Fruit fly (Drosophila melanogaster) whole organism, embryonic: ENCODE measurements around the gene Gr28a.

Source experiments
- ATbp ChIP-seq: fragments of 200-800 bp; sonication (Bioruptor generic); optimal IDR thresholded peaks from 2 replicates; lab custom pipeline; 2017; ENCODE audit warnings: missing biosample characterization, mild to moderate bottlenecking, missing genetic modification characterization, missing genetic modification reagents
- CG10209 ChIP-seq: fragments of 200-800 bp; sonication (Bioruptor generic); optimal IDR thresholded peaks from 3 replicates; lab custom pipeline; 2017; ENCODE audit warnings: missing biosample characterization, mild to moderate bottlenecking, missing genetic modification characterization, missing genetic modification reagents
- CG10366 ChIP-seq: fragments of 200-800 bp; sonication (Bioruptor generic); IDR thresholded peaks from 2 replicates; pipeline ENCODE4 v1.3.6; 2022; ENCODE audit warnings: missing biosample characterization, missing genetic modification characterization
- CG10979 ChIP-seq: fragments of 200-800 bp; sonication (Bioruptor generic); optimal IDR thresholded peaks from 2 replicates; lab custom pipeline; 2018; ENCODE audit warnings: missing biosample characterization, mild to moderate bottlenecking, missing genetic modification characterization, moderate library complexity
- CG11085 ChIP-seq: fragments of 200-800 bp; sonication (Bioruptor generic); IDR thresholded peaks from 2 replicates; pipeline ENCODE4 v1.3.6; 2022; ENCODE audit warnings: missing biosample characterization, missing genetic modification characterization
- CG11560 ChIP-seq: fragments of 200-800 bp; sonication (Bioruptor generic); IDR thresholded peaks from 3 replicates; pipeline ENCODE4 v1.3.6; 2022; ENCODE audit warnings: missing biosample characterization, missing genetic modification characterization
- CG12769 ChIP-seq: fragments of 200-800 bp; sonication (Bioruptor generic); optimal IDR thresholded peaks from 2 replicates; lab custom pipeline; 2019; ENCODE audit warnings: missing biosample characterization, mild to moderate bottlenecking, missing genetic modification characterization, moderate library complexity
- CG14014 ChIP-seq: fragments of 200-800 bp; sonication (Bioruptor generic); IDR thresholded peaks from 2 replicates; pipeline ENCODE4 v1.3.6; 2022; ENCODE audit warnings: missing biosample characterization, missing genetic modification characterization
- CG1529 ChIP-seq: fragments of 200-800 bp; sonication (Bioruptor generic); optimal IDR thresholded peaks from 3 replicates; lab custom pipeline; 2018; ENCODE audit warnings: missing biosample characterization, missing genetic modification characterization
- CG15514 ChIP-seq: fragments of 200-800 bp; sonication (Bioruptor generic); optimal IDR thresholded peaks from 3 replicates; lab custom pipeline; 2017; ENCODE audit warnings: missing biosample characterization, missing genetic modification characterization, mild to moderate bottlenecking, moderate library complexity, missing genetic modification reagents
- CG16815 ChIP-seq: fragments of 200-800 bp; sonication (Bioruptor generic); optimal IDR thresholded peaks from 3 replicates; lab custom pipeline; 2017; ENCODE audit warnings: missing biosample characterization, mild to moderate bottlenecking, missing genetic modification characterization
- CG2889 ChIP-seq: fragments of 200-800 bp; sonication (Bioruptor generic); IDR thresholded peaks from 3 replicates; pipeline ENCODE4 v1.3.6; 2022; ENCODE audit warnings: missing biosample characterization, missing genetic modification characterization
- CG4730 ChIP-seq: fragments of 200-800 bp; sonication (Bioruptor generic); IDR thresholded peaks from 2 replicates; pipeline ENCODE4 v1.3.6; 2022; ENCODE audit warnings: missing biosample characterization, missing genetic modification characterization
- CG6272 ChIP-seq: fragments of 200-800 bp; sonication (Bioruptor generic); IDR thresholded peaks from 2 replicates; pipeline ENCODE4 v1.3.6; 2022; ENCODE audit warnings: missing biosample characterization, missing genetic modification characterization
- CG7556 ChIP-seq: fragments of 200-800 bp; sonication (Bioruptor generic); optimal IDR thresholded peaks from 2 replicates; lab custom pipeline; 2017; ENCODE audit warnings: missing biosample characterization, mild to moderate bottlenecking, missing genetic modification characterization
- CG7745 ChIP-seq: fragments of 200-800 bp; sonication (Bioruptor generic); optimal IDR thresholded peaks from 2 replicates; lab custom pipeline; 2018; ENCODE audit warnings: missing biosample characterization, mild to moderate bottlenecking, missing genetic modification characterization, moderate library complexity
- CG9215 ChIP-seq: fragments of 200-800 bp; sonication (Bioruptor generic); IDR thresholded peaks from 2 replicates; pipeline ENCODE4 v1.3.6; 2022; ENCODE audit warnings: missing biosample characterization, missing genetic modification characterization
- Dbx ChIP-seq: fragments of 200-800 bp; sonication (Bioruptor generic); IDR thresholded peaks from 3 replicates; pipeline ENCODE4 v1.3.6; 2022; ENCODE audit warnings: missing biosample characterization, missing genetic modification characterization
- Dll ChIP-seq: fragments of 200-800 bp; sonication (Bioruptor generic); IDR thresholded peaks from 4 replicates; pipeline ENCODE4 v1.3.6; 2022; ENCODE audit warnings: missing biosample characterization, missing genetic modification characterization; ENCODE audit not compliant: partially characterized antibody
- Drgx ChIP-seq: fragments of 200-800 bp; sonication (Bioruptor generic); IDR thresholded peaks from 2 replicates; pipeline ENCODE4 v1.3.6; 2022; ENCODE audit warnings: missing biosample characterization, missing genetic modification characterization
- Fer1 ChIP-seq: fragments of 200-800 bp; sonication (Bioruptor generic); optimal IDR thresholded peaks from 2 replicates; lab custom pipeline; 2017; ENCODE audit warnings: missing biosample characterization, mild to moderate bottlenecking, missing genetic modification characterization
- Fer3 ChIP-seq: fragments of 200-800 bp; sonication (Bioruptor generic); optimal IDR thresholded peaks from 2 replicates; lab custom pipeline; 2018; ENCODE audit warnings: missing biosample characterization, mild to moderate bottlenecking, missing genetic modification characterization, moderate library complexity
- Gug ChIP-seq: fragments of 200-800 bp; sonication (Bioruptor generic); IDR thresholded peaks from 4 replicates; pipeline ENCODE4 v1.3.6; 2022; ENCODE audit warnings: missing biosample characterization, missing genetic modification characterization
- MBD-R2 ChIP-seq: fragments of 200-800 bp; sonication (Bioruptor generic); IDR thresholded peaks from 2 replicates; pipeline ENCODE4 v1.3.6; 2022; ENCODE audit warnings: missing biosample characterization, missing genetic modification characterization
- MTF-1 ChIP-seq: fragments of 200-800 bp; sonication (Bioruptor generic); optimal IDR thresholded peaks from 2 replicates; lab custom pipeline; 2018; ENCODE audit warnings: missing biosample characterization, mild to moderate bottlenecking, missing genetic modification characterization, borderline replicate concordance
- Mrtf ChIP-seq: fragments of 200-800 bp; sonication (Bioruptor generic); IDR thresholded peaks from 3 replicates; pipeline ENCODE4 v1.3.6; 2022; ENCODE audit warnings: missing biosample characterization, missing genetic modification characterization
- Nf-YC ChIP-seq: fragments of 200-800 bp; optimal IDR thresholded peaks from 3 replicates; lab custom pipeline; 2019; ENCODE audit warnings: missing biosample characterization, mild to moderate bottlenecking, missing genetic modification characterization, moderate library complexity
- PHDP ChIP-seq: fragments of 200-800 bp; sonication (Bioruptor generic); optimal IDR thresholded peaks from 3 replicates; lab custom pipeline; 2018; ENCODE audit warnings: missing biosample characterization, mild to moderate bottlenecking, missing genetic modification characterization, moderate library complexity
- Ptx1 ChIP-seq: fragments of 200-800 bp; sonication (Bioruptor generic); IDR thresholded peaks from 2 replicates; pipeline ENCODE4 v1.3.6; 2022; ENCODE audit warnings: missing biosample characterization, missing genetic modification characterization
- Six4 ChIP-seq: fragments of 200-800 bp; sonication (Bioruptor generic); optimal IDR thresholded peaks from 2 replicates; lab custom pipeline; 2016; ENCODE audit warnings: missing biosample characterization, missing genetic modification characterization
- Sox102F ChIP-seq: fragments of 200-800 bp; sonication (Bioruptor generic); optimal IDR thresholded peaks from 2 replicates; lab custom pipeline; 2018; ENCODE audit warnings: missing biosample characterization, mild to moderate bottlenecking, missing genetic modification characterization, moderate library complexity
- Sry-β ChIP-seq: fragments of 200-800 bp; sonication (Bioruptor generic); optimal IDR thresholded peaks from 2 replicates; lab custom pipeline; 2018; ENCODE audit warnings: missing biosample characterization, mild to moderate bottlenecking, missing genetic modification characterization, moderate library complexity
- az2 ChIP-seq: fragments of 200-800 bp; sonication (Bioruptor generic); optimal IDR thresholded peaks from 3 replicates; lab custom pipeline; 2016; ENCODE audit warnings: missing biosample characterization, missing genetic modification characterization
- bsh ChIP-seq, 2 experiments: fragments of 200-800 bp; sonication (Bioruptor generic); optimal IDR thresholded peaks; 2 replicates each; lab custom pipeline; 2017 to 2018; ENCODE audit warnings: mild to moderate bottlenecking in 2 of 2, missing biosample characterization in 2 of 2, missing genetic modification characterization in 2 of 2, moderate library complexity in 1 of 2
- ci ChIP-seq: fragments of 200-800 bp; sonication (Bioruptor generic); IDR thresholded peaks from 3 replicates; pipeline ENCODE4 v1.3.6; 2022; ENCODE audit warnings: missing biosample characterization, missing genetic modification characterization
- croc ChIP-seq: fragments of 200-800 bp; sonication (Bioruptor generic); conservative IDR thresholded peaks from 3 replicates; pipeline ENCODE4 v1.3.6; 2022; ENCODE audit warnings: missing biosample characterization, missing genetic modification characterization
- dmrt11E ChIP-seq: fragments of 200-800 bp; sonication (Bioruptor generic); optimal IDR thresholded peaks from 3 replicates; lab custom pipeline; 2018; ENCODE audit warnings: missing biosample characterization, mild to moderate bottlenecking, missing genetic modification characterization, moderate library complexity
- dpn ChIP-seq, 2 experiments: fragments of 200-800 bp; sonication (Bioruptor generic); optimal IDR thresholded peaks; 3 replicates each; lab custom pipeline; 2016; ENCODE audit warnings: missing biosample characterization in 2 of 2, missing genetic modification characterization in 2 of 2
- esg ChIP-seq: fragments of 200-800 bp; sonication (Bioruptor generic); conservative IDR thresholded peaks from 2 replicates; pipeline ENCODE4 v1.3.6; 2022; ENCODE audit warnings: missing biosample characterization, missing genetic modification characterization
- gsb ChIP-seq: fragments of 200-800 bp; sonication (Bioruptor generic); IDR thresholded peaks from 2 replicates; pipeline ENCODE4 v1.3.6; 2022; ENCODE audit warnings: missing biosample characterization, missing genetic modification characterization
- hkb ChIP-seq, 2 experiments: fragments of 200-800 bp in 1 of 2; fragments of >200 bp in 1 of 2; sonication (Bioruptor generic) in 1 of 2; IDR thresholded peaks in 1 of 2; optimal IDR thresholded peaks in 1 of 2; 2 replicates each; pipeline versions ENCODE4 v1.3.6 to Lab custom; 2017 to 2022; ENCODE audit warnings: missing biosample characterization in 1 of 2, missing genetic modification characterization in 1 of 2
- insv ChIP-seq, 2 experiments: fragments of 200-800 bp; sonication (Bioruptor generic); optimal IDR thresholded peaks; 3 replicates each; lab custom pipeline; 2016 to 2018; ENCODE audit warnings: missing biosample characterization in 2 of 2, missing genetic modification characterization in 2 of 2
- inv ChIP-seq: fragments of 200-800 bp; sonication (Bioruptor generic); IDR thresholded peaks from 2 replicates; pipeline ENCODE4 v1.3.6; 2022; ENCODE audit warnings: missing biosample characterization, missing genetic modification characterization; ENCODE audit not compliant: partially characterized antibody
- lbe ChIP-seq: fragments of 200-800 bp; sonication (Bioruptor generic); optimal IDR thresholded peaks from 2 replicates; lab custom pipeline; 2016; ENCODE audit warnings: missing biosample characterization, mild to moderate bottlenecking, missing genetic modification characterization
- mirr ChIP-seq: fragments of 200-800 bp; sonication (Bioruptor generic); optimal IDR thresholded peaks from 3 replicates; lab custom pipeline; 2018; ENCODE audit warnings: missing biosample characterization, mild to moderate bottlenecking, missing genetic modification characterization
- sob ChIP-seq: fragments of 200-800 bp; sonication (Bioruptor generic); IDR thresholded peaks from 2 replicates; pipeline ENCODE4 v1.3.6; 2022; ENCODE audit warnings: missing biosample characterization, missing genetic modification characterization
- sr ChIP-seq: fragments of 200-800 bp; sonication (Bioruptor generic); IDR thresholded peaks from 3 replicates; pipeline ENCODE4 v1.3.6; 2022; ENCODE audit warnings: missing biosample characterization, missing genetic modification characterization
- stc ChIP-seq: fragments of 200-800 bp; sonication (Bioruptor generic); IDR thresholded peaks from 2 replicates; pipeline ENCODE4 v1.3.6; 2022; ENCODE audit warnings: missing biosample characterization, missing genetic modification characterization
- zen ChIP-seq: fragments of 200-800 bp; sonication (Bioruptor generic); optimal IDR thresholded peaks from 3 replicates; lab custom pipeline; 2018; ENCODE audit warnings: missing biosample characterization, mild to moderate bottlenecking, missing genetic modification characterization, moderate library complexity

The Gr28a gene

dm6 chr2L:7491902-7492301 lies 37.9 kb upstream of the Gr28a start (continued):
- TF ChIP-seq CG2889 (no peak), CG11560 (tag; lab: Robert Waterston, UW) (0 out of 3 replicates have a peak, but pooled peaks have one; percentile 27), CG15514 (GFP tag; lab: Kevin White, UChicago) (peak; percentile 39), Ptx1 (GFP tag; lab: Robert Waterston, UW) (peak; percentile 69), Gug (no peak), dmrt11E (tag; lab: Kevin White, UChicago) (peak; percentile 30), zen (tag; lab: Kevin White, UChicago) (peak; percentile 15), PHDP (tag; lab: Kevin White, UChicago) (peak; percentile 69), dpn (GFP tag; optimal IDR thresholded peaks at IDR 0.05; lab: Kevin White, UChicago) (peak in 1 of 2 experiments; percentile 6), hkb (optimal IDR thresholded peaks at IDR 0.05; lab: Kevin White, UChicago) (no peak), hkb (GFP tag; IDR thresholded peaks at IDR 0.05; lab: Robert Waterston, UW) (peak; percentile 70), croc (peak; percentile 28; the same call in 1 of the 3 replicates), CG1529 (peak; percentile 10), mirr (GFP tag; lab: Kevin White, UChicago) (no peak), Mrtf (GFP tag; lab: Robert Waterston, UW) (peak; percentile 20; the same call in 1 of the 3 replicates), MBD-R2 (GFP tag; lab: Robert Waterston, UW) (0 out of 2 replicates have a peak, but pooled peaks have one; percentile 10), stc (GFP tag; lab: Robert Waterston, UW) (0 out of 2 replicates have a peak, but pooled peaks have one; percentile 57), CG10366 (GFP tag; lab: Robert Waterston, UW) (peak; percentile 61), CG11085 (GFP tag; lab: Robert Waterston, UW) (no peak), CG7556 (GFP tag; lab: Kevin White, UChicago) (peak; percentile 26), CG6272 (GFP tag; lab: Robert Waterston, UW) (peak; percentile 24; the same call in 1 of the 2 replicates), CG9215 (no peak), CG10209 (peak; percentile 34), CG7745 (tag; lab: Kevin White, UChicago) (no peak), Fer3 (peak; percentile 65), CG10979 (tag; lab: Kevin White, UChicago) (peak; percentile 53), Six4 (GFP tag; lab: Kevin White, UChicago) (peak; percentile 42), bsh (GFP tag; optimal IDR thresholded peaks at IDR 0.05; lab: Kevin White, UChicago) (peak in 1 of 2 experiments; percentile 65), CG12769 (no peak), ci (0 out of 3 replicates have a peak, but pooled peaks have one; percentile 29), gsb (GFP tag; lab: Robert Waterston, UW) (no peak), insv (GFP tag; optimal IDR thresholded peaks at IDR 0.05; lab: Kevin White, UChicago) (no peak), Nf-YC (peak; percentile 38), CG16815 (GFP tag; lab: Kevin White, UChicago) (no peak), Fer1 (peak; percentile 62), sob (0 out of 2 replicates have a peak, but pooled peaks have one; percentile 54), sr (no peak), esg (peak; percentile 60), Dll (GFP tag; lab: Robert Waterston, UW) (no peak), ATbp (GFP tag; lab: Kevin White, UChicago) (peak; percentile 51), MTF-1 (GFP tag; lab: Kevin White, UChicago) (no peak), Sox102F (GFP tag; lab: Kevin White, UChicago) (peak; percentile 64), az2 (GFP tag; lab: Kevin White, UChicago) (peak; percentile 47), inv (GFP tag; lab: Robert Waterston, UW) (no peak), Sry-β (GFP tag; lab: Kevin White, UChicago) (no peak), lbe (GFP tag; lab: Kevin White, UChicago) (no peak), CG4730 (no peak), Dbx (GFP tag; lab: Robert Waterston, UW) (no peak), Drgx (GFP tag; lab: Robert Waterston, UW) (peak; percentile 57), CG14014 (GFP tag; lab: Robert Waterston, UW) (peak; percentile 52; the same call in 1 of the 2 replicates)
